Worm (Caenorhabditis elegans): ENCODE results near the gene uncp-18.

DNA sequence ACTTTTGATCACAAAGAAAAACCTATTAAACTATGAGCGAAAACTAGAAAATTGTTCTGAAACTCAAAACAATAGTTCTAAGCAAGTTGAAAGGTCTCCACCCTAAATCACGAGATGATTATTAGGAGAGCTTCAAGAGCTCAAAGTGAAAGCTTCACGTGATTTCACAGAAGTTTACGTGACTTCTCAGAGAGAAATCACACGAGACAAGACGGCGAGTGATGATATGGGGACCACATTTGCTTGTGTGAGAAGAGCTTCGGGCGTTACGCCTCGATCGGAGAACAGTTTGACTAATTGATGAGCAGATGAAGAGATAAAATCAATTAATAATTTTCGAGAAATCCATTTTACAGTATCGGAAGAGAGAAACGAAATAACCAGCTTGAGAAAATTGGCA is 25.4 kb upstream of the uncp-18 start:
- TF ChIP-seq tbx-37 (GFP tag; conservative IDR thresholded peaks at IDR 0.05) (no peak), ama-1 (optimal IDR thresholded peaks at IDR 0.05) (no peak), hmg-4 (GFP tag; optimal IDR thresholded peaks at IDR 0.05) (no peak), flt-1 (GFP tag; IDR thresholded peaks at IDR 0.05) (no peak), sea-1 (GFP tag; conservative IDR thresholded peaks at IDR 0.05) (no peak), F13C5.2 (tag; optimal IDR thresholded peaks at IDR 0.05) (no peak), B0310.2 (tag; optimal IDR thresholded peaks at IDR 0.05) (no peak), hmbx-1 (tag; optimal IDR thresholded peaks at IDR 0.05) (no peak)

All from whole organism, early embryonic.